Fruit fly (Drosophila melanogaster) whole organism, embryonic: ENCODE data around the gene CG6296.

Experiments
- Adf1 ChIP-seq: fragments of 200-800 bp; sonication (Bioruptor generic); IDR thresholded peaks from 2 replicates; pipeline ENCODE4 v1.3.6; 2022; ENCODE audit warnings: missing biosample characterization, missing genetic modification characterization
- CG10321 ChIP-seq: fragments of 200-800 bp; sonication (Bioruptor generic); IDR thresholded peaks from 2 replicates; pipeline ENCODE4 v1.3.6; 2022; ENCODE audit warnings: missing biosample characterization, missing genetic modification characterization
- CG10462 ChIP-seq: fragments of 200-800 bp; sonication (Bioruptor generic); optimal IDR thresholded peaks from 2 replicates; lab custom pipeline; 2016; ENCODE audit warnings: missing biosample characterization, missing genetic modification characterization
- CG11504 ChIP-seq: fragments of 200-800 bp; sonication (Bioruptor generic); optimal IDR thresholded peaks from 3 replicates; lab custom pipeline; 2019; ENCODE audit warnings: missing biosample characterization, mild to moderate bottlenecking, missing genetic modification characterization, moderate library complexity
- CG12769 ChIP-seq: fragments of 200-800 bp; sonication (Bioruptor generic); optimal IDR thresholded peaks from 2 replicates; lab custom pipeline; 2019; ENCODE audit warnings: missing biosample characterization, mild to moderate bottlenecking, missing genetic modification characterization, moderate library complexity
- CG12942 ChIP-seq: fragments of 200-800 bp; sonication (Bioruptor generic); optimal IDR thresholded peaks from 3 replicates; lab custom pipeline; 2016; ENCODE audit warnings: missing biosample characterization, missing genetic modification characterization
- CG14667 ChIP-seq: fragments of 200-800 bp; sonication (Bioruptor generic); IDR thresholded peaks from 2 replicates; pipeline ENCODE4 v1.3.6; 2022; ENCODE audit warnings: missing biosample characterization, missing genetic modification characterization
- CG15269 ChIP-seq: fragments of 200-800 bp; sonication (Bioruptor generic); optimal IDR thresholded peaks from 2 replicates; lab custom pipeline; 2018; ENCODE audit warnings: missing biosample characterization, mild to moderate bottlenecking, missing genetic modification characterization, moderate library complexity
- CG15479 ChIP-seq: fragments of 200-800 bp; sonication (Bioruptor generic); optimal IDR thresholded peaks from 3 replicates; lab custom pipeline; 2019; ENCODE audit warnings: missing biosample characterization, mild to moderate bottlenecking, missing genetic modification characterization, moderate library complexity
- CG16815 ChIP-seq: fragments of 200-800 bp; sonication (Bioruptor generic); optimal IDR thresholded peaks from 3 replicates; lab custom pipeline; 2017; ENCODE audit warnings: missing biosample characterization, mild to moderate bottlenecking, missing genetic modification characterization
- CG17186 ChIP-seq: fragments of 200-800 bp; sonication (Bioruptor generic); optimal IDR thresholded peaks from 3 replicates; lab custom pipeline; 2017; ENCODE audit warnings: missing biosample characterization, missing genetic modification reagents, missing genetic modification characterization
- CG17568 ChIP-seq: fragments of 200-800 bp; sonication (Bioruptor generic); optimal IDR thresholded peaks from 2 replicates; lab custom pipeline; 2018; ENCODE audit warnings: missing biosample characterization, mild to moderate bottlenecking, missing genetic modification characterization, moderate library complexity
- CG18599 ChIP-seq: fragments of 200-800 bp; sonication (Bioruptor generic); optimal IDR thresholded peaks from 3 replicates; lab custom pipeline; 2017; ENCODE audit warnings: missing biosample characterization, missing genetic modification characterization, mild to moderate bottlenecking, moderate library complexity, missing genetic modification reagents
- CG2199 ChIP-seq: fragments of 200-800 bp; sonication (Bioruptor generic); IDR thresholded peaks from 3 replicates; pipeline ENCODE4 v1.3.6; 2022; ENCODE audit warnings: missing biosample characterization, missing genetic modification characterization
- CG2678 ChIP-seq: fragments of 200-800 bp; sonication (Bioruptor generic); optimal IDR thresholded peaks from 3 replicates; lab custom pipeline; 2019; ENCODE audit warnings: missing biosample characterization, mild to moderate bottlenecking, missing genetic modification characterization, moderate library complexity
- CG32772 ChIP-seq: fragments of 200-800 bp; sonication (Bioruptor generic); IDR thresholded peaks from 2 replicates; pipeline ENCODE4 v1.3.6; 2022; ENCODE audit warnings: missing biosample characterization, missing genetic modification characterization
- CG33557 ChIP-seq: fragments of 200-800 bp; sonication (Bioruptor generic); optimal IDR thresholded peaks from 2 replicates; lab custom pipeline; 2019; ENCODE audit warnings: missing biosample characterization, mild to moderate bottlenecking, missing genetic modification characterization, moderate library complexity
- CG34376 ChIP-seq: fragments of 200-800 bp; sonication (Bioruptor generic); optimal IDR thresholded peaks from 2 replicates; lab custom pipeline; 2018; ENCODE audit warnings: missing biosample characterization, mild to moderate bottlenecking, missing genetic modification characterization
- CG7357 ChIP-seq: fragments of 200-800 bp; sonication (Bioruptor generic); IDR thresholded peaks from 3 replicates; pipeline ENCODE4 v1.3.6; 2022; ENCODE audit warnings: missing biosample characterization, missing genetic modification characterization
- CG8765 ChIP-seq: fragments of 200-800 bp; sonication (Bioruptor generic); IDR thresholded peaks from 2 replicates; pipeline ENCODE4 v1.3.6; 2022; ENCODE audit warnings: missing biosample characterization, missing genetic modification characterization
- CTCF ChIP-seq: fragments of 200-800 bp; sonication (Bioruptor generic); optimal IDR thresholded peaks from 2 replicates; lab custom pipeline; 2017; ENCODE audit warnings: missing biosample characterization, mild to moderate bottlenecking, missing genetic modification characterization, moderate library complexity
- Dip3 ChIP-seq: fragments of 200-800 bp; sonication (Bioruptor generic); optimal IDR thresholded peaks from 3 replicates; lab custom pipeline; 2016; ENCODE audit warnings: missing biosample characterization, missing genetic modification characterization
- Dll ChIP-seq: fragments of 200-800 bp; sonication (Bioruptor generic); IDR thresholded peaks from 4 replicates; pipeline ENCODE4 v1.3.6; 2022; ENCODE audit warnings: missing biosample characterization, missing genetic modification characterization; ENCODE audit not compliant: partially characterized antibody
- ERR ChIP-seq: fragments of 200-800 bp; sonication (Bioruptor generic); optimal IDR thresholded peaks from 2 replicates; lab custom pipeline; 2016; ENCODE audit warnings: missing biosample characterization, missing genetic modification characterization
- Elba2 ChIP-seq: fragments of 200-800 bp; sonication (Bioruptor generic); optimal IDR thresholded peaks from 3 replicates; lab custom pipeline; 2016; ENCODE audit warnings: missing biosample characterization, missing genetic modification characterization
- Fer2 ChIP-seq: fragments of 200-800 bp; sonication (Bioruptor generic); optimal IDR thresholded peaks from 2 replicates; lab custom pipeline; 2018; ENCODE audit warnings: missing biosample characterization, mild to moderate bottlenecking, missing genetic modification characterization, moderate library complexity
- Fer3 ChIP-seq: fragments of 200-800 bp; sonication (Bioruptor generic); optimal IDR thresholded peaks from 2 replicates; lab custom pipeline; 2018; ENCODE audit warnings: missing biosample characterization, mild to moderate bottlenecking, missing genetic modification characterization, moderate library complexity
- H2.0 ChIP-seq: fragments of 200-800 bp; sonication (Bioruptor generic); IDR thresholded peaks from 2 replicates; pipeline ENCODE4 v1.3.6; 2022; ENCODE audit warnings: missing biosample characterization, missing genetic modification characterization
- Hand ChIP-seq: fragments of 200-800 bp; sonication (Bioruptor generic); optimal IDR thresholded peaks from 2 replicates; lab custom pipeline; 2017; ENCODE audit warnings: mild to moderate bottlenecking, missing biosample characterization, missing genetic modification reagents, missing genetic modification characterization
- Med ChIP-seq: fragments of 200-800 bp; sonication (Bioruptor generic); peaks from one replicate; lab custom pipeline; 2016; ENCODE audit warnings: missing biosample characterization, missing genetic modification characterization, mild to moderate bottlenecking, inconsistent platforms, moderate library complexity
- Meics ChIP-seq: fragments of 200-800 bp; sonication (Bioruptor generic); optimal IDR thresholded peaks from 2 replicates; lab custom pipeline; 2017; ENCODE audit warnings: missing biosample characterization, mild to moderate bottlenecking, missing genetic modification characterization
- Opbp ChIP-seq: fragments of 200-800 bp; sonication (Bioruptor generic); IDR thresholded peaks from 3 replicates; pipeline ENCODE4 v1.3.6; 2022; ENCODE audit warnings: missing biosample characterization, missing genetic modification characterization; ENCODE audit not compliant: partially characterized antibody
- Pdp1 ChIP-seq, 2 experiments: fragments of 200-800 bp; sonication (Bioruptor generic); optimal IDR thresholded peaks; 3 replicates each; lab custom pipeline; 2016; ENCODE audit warnings: missing biosample characterization in 2 of 2, missing genetic modification characterization in 2 of 2, mild to moderate bottlenecking in 1 of 2, moderate library complexity in 1 of 2
- Sox102F ChIP-seq: fragments of 200-800 bp; sonication (Bioruptor generic); optimal IDR thresholded peaks from 2 replicates; lab custom pipeline; 2018; ENCODE audit warnings: missing biosample characterization, mild to moderate bottlenecking, missing genetic modification characterization, moderate library complexity
- Usf ChIP-seq: fragments of 200-800 bp; sonication (Bioruptor generic); optimal IDR thresholded peaks from 2 replicates; lab custom pipeline; 2017; ENCODE audit warnings: missing genotype, missing biosample characterization, missing genetic modification characterization
- ab ChIP-seq: fragments of 200-800 bp; sonication (Bioruptor generic); optimal IDR thresholded peaks from 2 replicates; lab custom pipeline; 2016; ENCODE audit warnings: missing biosample characterization, missing genetic modification characterization
- crc ChIP-seq: fragments of 200-800 bp; sonication (Bioruptor generic); optimal IDR thresholded peaks from 2 replicates; lab custom pipeline; 2016; ENCODE audit warnings: missing biosample characterization, missing genetic modification characterization
- dati ChIP-seq: fragments of 200-800 bp; sonication (Bioruptor generic); IDR thresholded peaks from 2 replicates; pipeline ENCODE4 v1.3.6; 2022; ENCODE audit warnings: missing biosample characterization, missing genetic modification characterization
- dysf ChIP-seq: fragments of 200-800 bp; sonication (Bioruptor generic); IDR thresholded peaks from 3 replicates; pipeline ENCODE4 v1.3.6; 2022; ENCODE audit warnings: missing biosample characterization, missing genetic modification characterization
- hkb ChIP-seq, 2 experiments: fragments of 200-800 bp in 1 of 2; fragments of >200 bp in 1 of 2; sonication (Bioruptor generic) in 1 of 2; IDR thresholded peaks in 1 of 2; optimal IDR thresholded peaks in 1 of 2; 2 replicates each; pipeline versions ENCODE4 v1.3.6 to Lab custom; 2017 to 2022; ENCODE audit warnings: missing biosample characterization in 1 of 2, missing genetic modification characterization in 1 of 2
- lab ChIP-seq: fragments of 200-800 bp; sonication (Bioruptor generic); optimal IDR thresholded peaks from 3 replicates; lab custom pipeline; 2017; ENCODE audit warnings: missing biosample characterization, missing genetic modification characterization, mild to moderate bottlenecking, moderate library complexity, missing genetic modification reagents
- phol ChIP-seq: fragments of 200-800 bp; sonication (Bioruptor generic); optimal IDR thresholded peaks from 3 replicates; lab custom pipeline; 2018; ENCODE audit warnings: missing biosample characterization, mild to moderate bottlenecking, missing genetic modification characterization, moderate library complexity
- repo ChIP-seq: fragments of 200-800 bp; sonication (Bioruptor generic); optimal IDR thresholded peaks from 2 replicates; lab custom pipeline; 2016; ENCODE audit warnings: missing biosample characterization, missing genetic modification characterization
- rib ChIP-seq: fragments of 200-800 bp; sonication (Bioruptor generic); IDR thresholded peaks from 2 replicates; pipeline ENCODE4 v1.3.6; 2022; ENCODE audit warnings: missing biosample characterization, missing genetic modification characterization
- row ChIP-seq: fragments of 200-800 bp; sonication (Bioruptor generic); IDR thresholded peaks from 3 replicates; pipeline ENCODE4 v1.3.6; 2022; ENCODE audit warnings: missing biosample characterization, missing genetic modification characterization
- tna ChIP-seq: fragments of 200-800 bp; sonication (Bioruptor generic); IDR thresholded peaks from 2 replicates; pipeline ENCODE4 v1.3.6; 2022; ENCODE audit warnings: missing biosample characterization, missing genetic modification characterization; ENCODE audit not compliant: partially characterized antibody
- trh ChIP-seq: fragments of 200-800 bp; sonication (Bioruptor generic); optimal IDR thresholded peaks from 2 replicates; lab custom pipeline; 2016; ENCODE audit warnings: missing biosample characterization, missing genetic modification characterization
- ttk ChIP-seq: fragments of 200-800 bp; sonication (Bioruptor generic); IDR thresholded peaks from 2 replicates; pipeline ENCODE4 v2.1.2; 2022; ENCODE audit warnings: missing biosample characterization, missing genetic modification characterization
- tup ChIP-seq: fragments of 200-800 bp; sonication (Bioruptor generic); optimal IDR thresholded peaks from 2 replicates; lab custom pipeline; 2016; ENCODE audit warnings: missing biosample characterization, mild to moderate bottlenecking, missing genetic modification characterization, moderate library complexity
- wek ChIP-seq: fragments of 200-800 bp; sonication (Bioruptor generic); optimal IDR thresholded peaks from 3 replicates; lab custom pipeline; 2018; ENCODE audit warnings: missing biosample characterization, mild to moderate bottlenecking, missing genetic modification characterization, moderate library complexity

The CG6296 gene

DNA sequence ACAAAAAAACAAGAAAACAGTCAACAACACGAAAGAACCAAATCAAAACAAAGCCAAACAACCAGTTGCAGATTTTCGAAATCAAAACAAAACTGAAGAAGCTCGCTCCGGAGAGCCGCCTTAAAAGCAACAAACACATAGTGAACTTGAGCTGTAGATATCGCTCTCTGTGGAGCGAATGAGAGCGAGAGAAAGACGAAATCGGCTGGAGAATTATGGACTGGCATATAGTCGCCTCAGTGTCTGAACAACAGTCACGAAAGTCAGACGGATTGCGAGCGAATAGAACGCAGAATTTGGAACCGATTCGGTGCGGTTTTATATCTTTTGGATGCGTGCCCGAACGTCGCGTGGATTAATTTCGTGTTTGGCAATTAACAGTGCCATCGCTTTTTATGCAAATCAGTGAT lies 25.0 kb downstream of the CG6296 start (continued):
- TF ChIP-seq trh (GFP tag; lab: Kevin White, UChicago): no peak
- peak; percentile 68 for TF ChIP-seq tna (GFP tag; lab: Robert Waterston, UW)
- TF ChIP-seq, all 482 proteins: peak for 74

dm6 chr3R:26978241-26978640 lies 27.0 kb downstream of the CG6296 start, which contains the start of the genes CG14253 and CG46313:
CG14253 (plus strand) TSS chr3R:26978541.
CG46313 (plus strand) TSS chr3R:26978541.
- no peak for TF ChIP-seq tup (GFP tag; lab: Kevin White, UChicago)
- no peak for TF ChIP-seq dati (GFP tag; lab: Robert Waterston, UW)
- TF ChIP-seq Adf1: peak; percentile 11; the same call in 1 of the 2 replicates
- no peak for TF ChIP-seq repo (GFP tag; lab: Kevin White, UChicago)
- peak; percentile 5 for TF ChIP-seq Meics (GFP tag; lab: Kevin White, UChicago)
- no peak for TF ChIP-seq ttk
- TF ChIP-seq wek (GFP tag; lab: Kevin White, UChicago): peak; percentile 36
- peak; percentile 30 for TF ChIP-seq Med
- TF ChIP-seq CG2199 (GFP tag; lab: Robert Waterston, UW): no peak
- no peak for TF ChIP-seq Dip3 (GFP tag; lab: Kevin White, UChicago)
- TF ChIP-seq crc (GFP tag; lab: Kevin White, UChicago): peak; percentile 6
- TF ChIP-seq CG17568 (GFP tag; lab: Kevin White, UChicago): no peak
- TF ChIP-seq CG12942: no peak
- TF ChIP-seq Pdp1 (GFP tag; optimal IDR thresholded peaks at IDR 0.05; lab: Kevin White, UChicago): peak in 1 of 2 experiments; percentile 53
- TF ChIP-seq rib: no peak
- TF ChIP-seq ERR: no peak
- no peak for TF ChIP-seq CG8765
- TF ChIP-seq CG17186 (GFP tag; lab: Kevin White, UChicago): no peak
- no peak for TF ChIP-seq CG15479 (GFP tag; lab: Kevin White, UChicago)
- TF ChIP-seq CG14667 (GFP tag; lab: Robert Waterston, UW): no peak
- TF ChIP-seq dysf (GFP tag; lab: Robert Waterston, UW): 0 out of 3 replicates have a peak, but pooled peaks have one; percentile 5
- TF ChIP-seq ab (GFP tag; lab: Kevin White, UChicago): no peak
- no peak for TF ChIP-seq phol (tag; lab: Kevin White, UChicago)
- TF ChIP-seq lab (GFP tag; lab: Kevin White, UChicago): peak; percentile 29
- TF ChIP-seq Usf: no peak
- no peak for TF ChIP-seq CG10462 (GFP tag; lab: Kevin White, UChicago)
- TF ChIP-seq CG18599: peak; percentile 3
- TF ChIP-seq Sox102F (GFP tag; lab: Kevin White, UChicago): no peak
- TF ChIP-seq CG16815: no peak
- no peak for TF ChIP-seq CG34376
- no peak for TF ChIP-seq CTCF (GFP tag; lab: Kevin White, UChicago)
- peak; percentile 26; the same call in 1 of the 3 replicates for TF ChIP-seq row (GFP tag; lab: Robert Waterston, UW)
- TF ChIP-seq Elba2: no peak

- TF ChIP-seq Hand: no peak
- no peak for TF ChIP-seq CG11504
- no peak for TF ChIP-seq Opbp (GFP tag; lab: Robert Waterston, UW)
- TF ChIP-seq Fer2 (tag; lab: Kevin White, UChicago): no peak
- TF ChIP-seq H2.0 (GFP tag; lab: Robert Waterston, UW): no peak
- TF ChIP-seq hkb (optimal IDR thresholded peaks at IDR 0.05; lab: Kevin White, UChicago): no peak
- no peak for TF ChIP-seq hkb (GFP tag; IDR thresholded peaks at IDR 0.05; lab: Robert Waterston, UW)
- peak; percentile 47 for TF ChIP-seq CG2678 (tag; lab: Kevin White, UChicago)
- no peak for TF ChIP-seq CG10321 (GFP tag; lab: Robert Waterston, UW)
- no peak for TF ChIP-seq CG7357 (GFP tag; lab: Robert Waterston, UW)
- TF ChIP-seq CG15269 (tag; lab: Kevin White, UChicago): peak; percentile 31
- TF ChIP-seq CG32772: no peak
- TF ChIP-seq CG12769 (tag; lab: Kevin White, UChicago): no peak
- TF ChIP-seq Dll (GFP tag; lab: Robert Waterston, UW): no peak
- TF ChIP-seq Fer3 (tag; lab: Kevin White, UChicago): peak; percentile 1
- no peak for TF ChIP-seq CG33557 (GFP tag; lab: Kevin White, UChicago)
These were observed 35.5 kb downstream of the CG6296 start for dm6 chr3R:26969743-26970142.
